Worm (Caenorhabditis elegans) whole organism, L3 larva: ENCODE results near the gene bli-1.

Source experiments
- ceh-9 ChIP-seq: sonication (generic microtip); optimal IDR thresholded peaks from 2 replicates; lab custom pipeline; 2018; ENCODE audit warnings: missing biosample characterization, missing genetic modification characterization
- hmg-11 ChIP-seq: sonication (generic microtip); optimal IDR thresholded peaks from 2 replicates; lab custom pipeline; 2016; ENCODE audit warnings: missing genetic modification characterization, missing compliant biosample characterization
- nhr-12 ChIP-seq: fragments of 150-350 bp; optimal IDR thresholded peaks from 2 replicates; lab custom pipeline; 2014; ENCODE audit warnings: missing biosample characterization, missing genetic modification characterization
- nhr-76 ChIP-seq: fragments of 150-350 bp; sonication (generic microtip); optimal IDR thresholded peaks from 5 replicates; lab custom pipeline; 2014; ENCODE audit warnings: missing biosample characterization, missing genetic modification characterization
- unc-39 ChIP-seq: sonication (generic microtip); optimal IDR thresholded peaks from 4 replicates; lab custom pipeline; 2017; ENCODE audit warnings: missing biosample characterization, missing genetic modification characterization
- unc-62 ChIP-seq: fragments of 150-350 bp; sonication (generic microtip); optimal IDR thresholded peaks from 4 replicates; lab custom pipeline; 2014; ENCODE audit warnings: missing biosample characterization, missing genetic modification reagents, missing genetic modification characterization

DNA sequence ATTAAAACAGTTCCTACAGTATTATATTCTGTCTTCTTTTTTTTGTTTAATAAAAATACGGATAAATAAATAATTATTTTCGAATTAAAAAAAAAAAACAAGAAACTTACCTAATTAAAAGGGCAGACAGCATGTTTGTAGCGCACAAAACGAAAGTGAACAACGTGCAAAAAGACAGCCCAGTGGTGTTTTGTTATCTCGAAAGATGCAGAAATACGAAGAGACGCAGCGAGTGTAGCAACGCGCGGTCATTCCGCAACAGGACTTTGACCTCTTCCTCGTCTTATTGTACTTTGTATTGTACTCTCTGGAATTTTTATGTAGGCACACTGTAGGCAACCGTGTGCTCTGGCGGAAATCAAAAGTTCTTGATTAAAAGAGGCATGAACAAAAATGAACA lies 15.1 kb upstream of the bli-1 start, which contains the start of gene gbh-1:
- TF ChIP-seq ceh-9 (tag; lab: Kevin White, UChicago) (no peak), nhr-76 (tag; lab: Kevin White, UChicago) (no peak), unc-62 (GFP tag; lab: Kevin White, UChicago) (no peak), unc-39 (tag; lab: Kevin White, UChicago) (no peak), hmg-11 (tag; lab: Kevin White, UChicago) (no peak), nhr-12 (tag; lab: Kevin White, UChicago) (no peak)
